Worm (Caenorhabditis elegans) whole organism, young adult: ENCODE measurements around the gene C34B4.2.

ENCODE experiments used
- D2030.7 ChIP-seq: fragments of 200-800 bp; sonication (Bioruptor generic); IDR thresholded peaks from 2 replicates; pipeline ENCODE4 v1.3.6; 2022; ENCODE audit warnings: missing genetic modification reagents, missing genetic modification characterization, missing compliant biosample characterization
- ZK185.1 ChIP-seq: sonication (generic microtip); optimal IDR thresholded peaks from 2 replicates; lab custom pipeline; 2016; ENCODE audit warnings: mild to moderate bottlenecking, missing genetic modification characterization, missing compliant biosample characterization; ENCODE audit not compliant: poor library complexity, severe bottlenecking
- athp-1 ChIP-seq: sonication (generic microtip); optimal IDR thresholded peaks from 2 replicates; lab custom pipeline; 2017; ENCODE audit warnings: mild to moderate bottlenecking, missing genetic modification characterization, missing compliant biosample characterization
- cebp-1 ChIP-seq, 2 experiments: fragments of 200-800 bp in 1 of 2; sonication (Bioruptor generic) in 1 of 2; sonication (generic microtip) in 1 of 2; IDR thresholded peaks in 1 of 2; optimal IDR thresholded peaks in 1 of 2; 2 replicates each; pipeline versions ENCODE4 v1.3.6 to Lab custom; 2017 to 2022; ENCODE audit warnings: missing compliant biosample characterization in 2 of 2, missing genetic modification characterization in 2 of 2, mild to moderate bottlenecking in 1 of 2, missing genetic modification reagents in 1 of 2, moderate library complexity in 1 of 2
- dox-1 ChIP-seq: fragments of 200-800 bp; sonication (Bioruptor generic); IDR thresholded peaks from 2 replicates; pipeline ENCODE4 v1.3.6; 2022; ENCODE audit warnings: missing genetic modification reagents, missing genetic modification characterization, missing compliant biosample characterization
- dpl-1 ChIP-seq: fragments of 150-350 bp; optimal IDR thresholded peaks from 2 replicates; lab custom pipeline; 2014; ENCODE audit warnings: missing biosample characterization, missing genetic modification reagents, missing genetic modification characterization
- egl-44 ChIP-seq: fragments of 200-800 bp; sonication (Bioruptor generic); IDR thresholded peaks from 2 replicates; pipeline ENCODE4 v1.3.6; 2022; ENCODE audit warnings: missing genetic modification reagents, missing genetic modification characterization, missing compliant biosample characterization
- hlh-12 ChIP-seq: sonication (generic microtip); optimal IDR thresholded peaks from 2 replicates; lab custom pipeline; 2016; ENCODE audit warnings: missing genetic modification characterization, missing compliant biosample characterization
- madf-8 ChIP-seq: fragments of 200-800 bp; sonication (Bioruptor generic); conservative IDR thresholded peaks from 2 replicates; pipeline ENCODE4 v1.3.6; 2022; ENCODE audit warnings: missing genetic modification reagents, missing genetic modification characterization, missing compliant biosample characterization
- nfyb-1 ChIP-seq: fragments of 200-800 bp; sonication (Bioruptor generic); IDR thresholded peaks from 2 replicates; pipeline ENCODE4 v1.3.6; 2022; ENCODE audit warnings: missing genetic modification reagents, missing genetic modification characterization, missing compliant biosample characterization
- pbrm-1 ChIP-seq: fragments of 200-800 bp; sonication (Bioruptor generic); IDR thresholded peaks from 2 replicates; pipeline ENCODE4 v1.3.6; 2022; ENCODE audit warnings: missing genetic modification reagents, missing genetic modification characterization, missing compliant biosample characterization
- sea-2 ChIP-seq: fragments of 200-800 bp; sonication (Bioruptor generic); IDR thresholded peaks from 2 replicates; pipeline ENCODE4 v1.3.6; 2022; ENCODE audit warnings: missing genetic modification characterization, missing compliant biosample characterization
- tbp1 ChIP-seq: fragments of 200-800 bp; sonication (Bioruptor generic); optimal IDR thresholded peaks from 2 replicates; lab custom pipeline; 2018; ENCODE audit warnings: mild to moderate bottlenecking, missing genetic modification characterization, missing compliant biosample characterization
- xnd-1 ChIP-seq: sonication (generic microtip); optimal IDR thresholded peaks from 2 replicates; lab custom pipeline; 2016; ENCODE audit warnings: missing genotype, missing genetic modification reagents, missing genetic modification characterization, missing compliant biosample characterization

ce11 chrV:13092349-13092748 is 9.5 kb downstream of the C34B4.2 start, which contains the start of gene lurp-4:
- TF ChIP-seq D2030.7 (GFP tag; lab: Robert Waterston, UW) = no peak
- no peak for TF ChIP-seq dox-1 (GFP tag; lab: Robert Waterston, UW)
- TF ChIP-seq pbrm-1 (GFP tag; lab: Robert Waterston, UW) = no peak
- no peak for TF ChIP-seq dpl-1
- TF ChIP-seq nfyb-1 = no peak
- no peak for TF ChIP-seq cebp-1 (GFP tag; IDR thresholded peaks at IDR 0.05; lab: Robert Waterston, UW)
- TF ChIP-seq cebp-1 (tag; optimal IDR thresholded peaks at IDR 0.05; lab: Kevin White, UChicago) = no peak
- no peak for TF ChIP-seq madf-8 (GFP tag; lab: Robert Waterston, UW)
- no peak for TF ChIP-seq egl-44 (GFP tag; lab: Robert Waterston, UW)
- TF ChIP-seq tbp1 (GFP tag; lab: Kevin White, UChicago) = no peak
- TF ChIP-seq hlh-12 (tag; lab: Kevin White, UChicago) = no peak
- TF ChIP-seq sea-2 (GFP tag; lab: Robert Waterston, UW) = no peak
- TF ChIP-seq xnd-1 (tag; lab: Kevin White, UChicago) = no peak
- no peak for TF ChIP-seq athp-1 (tag; lab: Kevin White, UChicago)
- no peak for TF ChIP-seq ZK185.1 (tag; lab: Kevin White, UChicago)
